Worm (Caenorhabditis elegans) whole organism, L2 larva: ENCODE results near the gene glod-4.

ENCODE experiments used
- alr-1 ChIP-seq: fragments of 150-350 bp; optimal IDR thresholded peaks from 2 replicates; lab custom pipeline; 2014; ENCODE audit warnings: missing biosample characterization, missing genetic modification characterization
- mdl-1 ChIP-seq, 2 experiments: fragments of 150-350 bp in 1 of 2; sonication (generic microtip) in 1 of 2; optimal IDR thresholded peaks; 2 replicates each; lab custom pipeline; 2017; ENCODE audit warnings: missing biosample characterization in 2 of 2, missing genetic modification characterization in 2 of 2

DNA sequence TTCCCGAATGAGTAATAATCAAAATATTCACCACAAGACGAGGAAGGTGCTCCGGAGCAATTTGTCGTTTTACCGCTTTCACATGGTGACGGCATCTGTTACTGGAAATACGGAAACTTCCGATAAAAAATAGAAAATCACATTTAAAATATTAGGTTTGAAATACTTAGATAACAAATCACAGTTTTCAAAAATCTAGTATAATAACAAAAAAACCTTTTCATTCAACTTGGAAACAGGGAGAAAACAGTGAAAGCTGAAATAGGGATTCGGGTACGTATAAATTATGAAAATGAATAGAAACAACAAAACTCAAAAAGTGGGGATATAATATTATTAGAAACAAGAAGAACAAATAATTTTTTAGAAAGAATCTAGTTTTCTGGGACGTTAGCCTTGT, 27.9 kb downstream of the glod-4 start, which contains the start of gene C16C10.1:
- TF ChIP-seq alr-1 (no peak), mdl-1 (tag; optimal IDR thresholded peaks at IDR 0.05; lab: Kevin White, UChicago) (no peak)
